Fruit fly (Drosophila melanogaster) whole organism, wandering third instar larva: ENCODE measurements around the gene CG43759.

Source experiments
- Abd-B ChIP-seq: fragments of >200 bp; optimal IDR thresholded peaks from 2 replicates; lab custom pipeline; 2017; ENCODE audit warnings: missing biosample characterization, missing genetic modification characterization
- CG32264 ChIP-seq: fragments of 200-800 bp; sonication (Bioruptor generic); optimal IDR thresholded peaks from 2 replicates; lab custom pipeline; 2016; ENCODE audit warnings: missing biosample characterization, missing genetic modification characterization
- CG9705 ChIP-seq: fragments of 200-800 bp; sonication (Bioruptor generic); optimal IDR thresholded peaks from 2 replicates; lab custom pipeline; 2018; ENCODE audit warnings: missing biosample characterization, mild to moderate bottlenecking, missing genetic modification characterization
- CrebA ChIP-seq: fragments of 200-800 bp; sonication (Bioruptor generic); optimal IDR thresholded peaks from 2 replicates; lab custom pipeline; 2016; ENCODE audit warnings: missing biosample characterization, mild to moderate bottlenecking, missing genetic modification characterization, borderline replicate concordance
- Dfd ChIP-seq: fragments of >200 bp; optimal IDR thresholded peaks from 2 replicates; lab custom pipeline; 2017; ENCODE audit warnings: missing biosample characterization, missing genetic modification characterization
- GATAd ChIP-seq: sonication (Bioruptor generic); optimal IDR thresholded peaks from 2 replicates; lab custom pipeline; 2016; ENCODE audit warnings: missing biosample characterization, missing genetic modification characterization
- HLH106 ChIP-seq: fragments of 200-800 bp; optimal IDR thresholded peaks from 3 replicates; lab custom pipeline; 2019; ENCODE audit warnings: missing biosample characterization, mild to moderate bottlenecking, missing genetic modification characterization, moderate library complexity
- Hnf4 ChIP-seq: fragments of 200-800 bp; sonication (Bioruptor generic); optimal IDR thresholded peaks from 2 replicates; lab custom pipeline; 2016; ENCODE audit warnings: missing biosample characterization, mild to moderate bottlenecking, missing genetic modification characterization
- Hr78 ChIP-seq: fragments of >200 bp; optimal IDR thresholded peaks from 2 replicates; lab custom pipeline; 2017; ENCODE audit warnings: missing biosample characterization, missing genetic modification characterization
- Hr83 ChIP-seq: fragments of 200-300 bp; sonication (Bioruptor generic); optimal IDR thresholded peaks from 2 replicates; lab custom pipeline; 2016; ENCODE audit warnings: missing biosample characterization, mild to moderate bottlenecking, missing genetic modification characterization, moderate library complexity; ENCODE audit not compliant: poor library complexity, severe bottlenecking
- Jra ChIP-seq: sonication (Bioruptor generic); optimal IDR thresholded peaks from 2 replicates; lab custom pipeline; 2016; ENCODE audit warnings: missing biosample characterization, missing genetic modification characterization
- Mio ChIP-seq: sonication (Bioruptor generic); optimal IDR thresholded peaks from 2 replicates; lab custom pipeline; 2016; ENCODE audit warnings: missing biosample characterization, missing genetic modification characterization
- Myc ChIP-seq: fragments of >200 bp; optimal IDR thresholded peaks from 2 replicates; lab custom pipeline; 2017
- N ChIP-seq: fragments of >200 bp; optimal IDR thresholded peaks from 2 replicates; lab custom pipeline; 2018; ENCODE audit warnings: missing biosample characterization, missing external identifiers, missing genetic modification characterization
- OdsH ChIP-seq: fragments of 200-800 bp; sonication (Bioruptor generic); optimal IDR thresholded peaks from 2 replicates; lab custom pipeline; 2016; ENCODE audit warnings: missing biosample characterization, mild to moderate bottlenecking, missing genetic modification characterization
- Sp1 ChIP-seq: fragments of 200-800 bp; sonication (Bioruptor generic); optimal IDR thresholded peaks from 3 replicates; lab custom pipeline; 2019; ENCODE audit warnings: missing biosample characterization, mild to moderate bottlenecking, missing genetic modification characterization, moderate library complexity
- Vsx2 ChIP-seq: fragments of 200-300, 225-300 bp; sonication (Bioruptor generic); optimal IDR thresholded peaks from 2 replicates; lab custom pipeline; 2018; ENCODE audit warnings: missing biosample characterization, missing genetic modification characterization; ENCODE audit not compliant: partially characterized antibody
- br ChIP-seq: fragments of 200-800 bp; sonication (Bioruptor generic); optimal IDR thresholded peaks from 2 replicates; lab custom pipeline; 2016; ENCODE audit warnings: missing biosample characterization, missing genetic modification characterization
- brk ChIP-seq: fragments of 200-800 bp; sonication (Bioruptor generic); optimal IDR thresholded peaks from 2 replicates; lab custom pipeline; 2016; ENCODE audit warnings: missing biosample characterization, mild to moderate bottlenecking, missing genetic modification characterization
- dl ChIP-seq, 2 experiments: fragments of 175-275, 200-275 bp in 1 of 2; fragments of 200-275 bp in 1 of 2; sonication (Bioruptor generic); optimal IDR thresholded peaks; lab custom pipeline; 2018; ENCODE audit warnings: mild to moderate bottlenecking in 2 of 2, missing biosample characterization in 2 of 2, missing genetic modification characterization in 2 of 2, moderate library complexity in 2 of 2; ENCODE audit not compliant: partially characterized antibody in 2 of 2, insufficient read depth in 1 of 2
- dmrt93B ChIP-seq: fragments of 200-800 bp; sonication (Bioruptor generic); optimal IDR thresholded peaks from 2 replicates; lab custom pipeline; 2018; ENCODE audit warnings: missing biosample characterization, mild to moderate bottlenecking, missing genetic modification characterization
- dsf ChIP-seq: sonication (Bioruptor generic); optimal IDR thresholded peaks from 2 replicates; lab custom pipeline; 2016; ENCODE audit warnings: missing biosample characterization, missing genetic modification characterization, borderline replicate concordance
- ey ChIP-seq: fragments of 200-800 bp; sonication (Bioruptor generic); optimal IDR thresholded peaks from 2 replicates; lab custom pipeline; 2016; ENCODE audit warnings: missing biosample characterization, missing genetic modification characterization
- foxo ChIP-seq, 2 experiments: fragments of 200-800 bp; sonication (Bioruptor generic); optimal IDR thresholded peaks; 2 replicates in 1 of 2; 3 replicates in 1 of 2; lab custom pipeline; 2016 to 2017; ENCODE audit warnings: missing biosample characterization in 2 of 2, missing genetic modification characterization in 2 of 2
- fru ChIP-seq: fragments of 200-800 bp; sonication (Bioruptor generic); optimal IDR thresholded peaks from 3 replicates; lab custom pipeline; 2016; ENCODE audit warnings: missing biosample characterization, mild to moderate bottlenecking, missing genetic modification characterization
- h ChIP-seq: fragments of 200-800 bp; sonication (Bioruptor generic); optimal IDR thresholded peaks from 3 replicates; lab custom pipeline; 2016; ENCODE audit warnings: missing biosample characterization, mild to moderate bottlenecking, missing genetic modification characterization
- jim ChIP-seq: fragments of 175-275, 200-325 bp; sonication (Bioruptor generic); optimal IDR thresholded peaks from 2 replicates; lab custom pipeline; 2016; ENCODE audit warnings: missing biosample characterization, mild to moderate bottlenecking, missing genetic modification characterization
- lola ChIP-seq: fragments of >200 bp; optimal IDR thresholded peaks from 2 replicates; lab custom pipeline; 2017; ENCODE audit warnings: missing biosample characterization, missing genetic modification characterization
- pan ChIP-seq: fragments of >200 bp; optimal IDR thresholded peaks from 2 replicates; lab custom pipeline; 2017
- psq ChIP-seq: fragments of 200-800 bp; sonication (Bioruptor generic); optimal IDR thresholded peaks from 3 replicates; lab custom pipeline; 2017; ENCODE audit warnings: missing biosample characterization, mild to moderate bottlenecking, missing genetic modification characterization, moderate library complexity
- rgr ChIP-seq: fragments of 200-800 bp; sonication (Bioruptor generic); optimal IDR thresholded peaks from 3 replicates; lab custom pipeline; 2016; ENCODE audit warnings: missing biosample characterization, mild to moderate bottlenecking, missing genetic modification characterization
- sv ChIP-seq: fragments of 200-800 bp; sonication (Bioruptor generic); optimal IDR thresholded peaks from 3 replicates; lab custom pipeline; 2016; ENCODE audit warnings: missing biosample characterization, missing genetic modification characterization
- tai ChIP-seq: sonication (Bioruptor generic); optimal IDR thresholded peaks from 2 replicates; lab custom pipeline; 2016; ENCODE audit warnings: missing biosample characterization, missing genetic modification characterization
- usp ChIP-seq: fragments of >200 bp; optimal IDR thresholded peaks from 2 replicates; lab custom pipeline; 2017; ENCODE audit warnings: missing biosample characterization, missing genetic modification characterization
- woc ChIP-seq: sonication (Bioruptor generic); optimal IDR thresholded peaks from 2 replicates; lab custom pipeline; 2016; ENCODE audit warnings: missing biosample characterization, mild to moderate bottlenecking, missing genetic modification characterization

Gene CG43759

DNA sequence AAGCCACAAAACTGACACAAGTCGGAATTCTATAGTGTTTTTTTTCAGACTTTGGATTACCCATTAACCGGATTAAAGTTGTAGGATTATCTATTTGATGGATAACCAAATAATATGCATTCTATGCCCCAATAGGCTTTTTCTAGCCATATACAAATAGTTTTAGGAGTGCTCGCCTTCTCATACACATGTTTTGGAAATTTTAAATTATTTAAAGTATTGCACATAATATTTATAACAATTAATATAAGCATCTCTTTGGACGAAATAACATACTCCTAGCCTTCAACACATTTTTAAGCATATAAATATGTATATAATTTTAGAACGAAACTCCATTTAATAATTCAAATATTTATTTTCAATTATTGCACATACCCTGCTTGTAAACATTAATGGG is 705 bp upstream of the CG43759 start:
- peak in 1 of 2 experiments; percentile 20 for TF ChIP-seq foxo (GFP tag; optimal IDR thresholded peaks at IDR 0.05; lab: Kevin White, UChicago)
- TF ChIP-seq CrebA (GFP tag; lab: Kevin White, UChicago): no peak
- TF ChIP-seq pan (lab: Kevin White, UChicago): peak; percentile 43
- no peak for TF ChIP-seq Mio
- TF ChIP-seq dmrt93B (GFP tag; lab: Kevin White, UChicago): peak; percentile 37
- peak; percentile 1 for TF ChIP-seq OdsH
- peak; percentile 58 for TF ChIP-seq Sp1 (GFP tag; lab: Kevin White, UChicago)
- peak; percentile 48 for TF ChIP-seq HLH106 (tag; lab: Kevin White, UChicago)

DNA sequence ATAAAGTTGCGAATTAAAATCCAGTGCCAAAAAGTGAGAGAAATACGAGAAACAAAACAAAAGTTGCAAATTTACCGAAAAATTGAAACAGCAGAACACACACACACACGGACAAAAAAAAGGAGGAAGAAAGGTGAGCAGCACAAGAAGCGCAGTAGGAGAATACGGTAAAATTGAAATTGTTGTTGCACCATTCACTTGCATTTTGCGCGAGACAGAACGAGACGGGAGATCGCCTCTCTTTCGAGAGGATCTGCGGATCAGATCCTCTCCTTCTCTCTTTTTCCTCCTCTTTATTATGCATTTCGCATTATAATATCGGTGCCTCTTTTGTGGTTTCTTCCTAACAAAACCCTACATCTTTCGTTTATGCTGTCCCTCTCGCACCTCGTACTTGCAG is 733 bp downstream of the CG43759 start:
- TF ChIP-seq CrebA (GFP tag; lab: Kevin White, UChicago) (no peak), psq (GFP tag; lab: Kevin White, UChicago) (peak; percentile 82)

DNA sequence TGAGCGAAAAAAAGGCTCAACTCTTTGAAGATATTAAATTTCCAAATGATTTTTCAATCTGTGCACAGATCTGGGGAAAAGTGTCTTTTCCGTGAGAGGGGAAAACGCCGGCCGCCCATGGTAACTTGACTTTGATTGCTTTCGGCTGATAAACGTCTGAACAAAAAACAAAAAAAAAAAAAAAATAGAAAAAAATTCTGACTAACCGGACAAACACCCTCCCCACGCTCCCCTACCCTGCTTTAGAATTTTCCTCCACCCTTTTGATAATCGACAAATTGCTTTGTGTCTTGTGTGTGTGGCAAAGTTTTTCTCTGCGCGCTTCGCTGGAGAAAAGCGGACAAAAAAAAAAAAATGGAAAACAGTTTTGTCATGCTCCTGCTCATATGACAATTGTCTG is 3.3 kb downstream of the CG43759 start:
- TF ChIP-seq Mio (no peak), dmrt93B (GFP tag; lab: Kevin White, UChicago) (no peak)

- TF ChIP-seq sv (GFP tag; lab: Kevin White, UChicago) (no peak), GATAd (no peak)
- TF ChIP-seq, all 38 proteins: peak for 0
These were observed 4.7 kb downstream of the CG43759 start for dm6 chrX:18934859-18935258.

dm6 chrX:18936606-18937005 is 6.5 kb downstream of the CG43759 start:
- no peak for TF ChIP-seq pan (lab: Kevin White, UChicago)
- no peak for TF ChIP-seq GATAd
- TF ChIP-seq foxo (GFP tag; optimal IDR thresholded peaks at IDR 0.05; lab: Kevin White, UChicago): no peak
- TF ChIP-seq Mio: no peak
- TF ChIP-seq Jra (GFP tag; lab: Kevin White, UChicago): no peak
- TF ChIP-seq rgr: no peak
- no peak for TF ChIP-seq Dfd (GFP tag; lab: Kevin White, UChicago)
- TF ChIP-seq dmrt93B (GFP tag; lab: Kevin White, UChicago): no peak
- no peak for TF ChIP-seq brk (GFP tag; lab: Kevin White, UChicago)
- no peak for TF ChIP-seq woc (GFP tag; lab: Kevin White, UChicago)
- no peak for TF ChIP-seq fru (GFP tag; lab: Kevin White, UChicago)
- no peak for TF ChIP-seq psq (GFP tag; lab: Kevin White, UChicago)
- no peak for TF ChIP-seq Hr78 (GFP tag; lab: Kevin White, UChicago)
- TF ChIP-seq dl (GFP tag; optimal IDR thresholded peaks at IDR 0.05; lab: Kevin White, UChicago; ENCODE audit: insufficient read depth in 1 of 2, partially characterized antibody in 2 of 2): no peak

dm6 chrX:18938127-18938939 is 8.2 kb downstream of the CG43759 start:
- TF ChIP-seq Vsx2 (GFP tag; lab: Kevin White, UChicago): peak; percentile 16
- TF ChIP-seq Jra (GFP tag; lab: Kevin White, UChicago): no peak
- no peak for TF ChIP-seq usp (GFP tag; lab: Kevin White, UChicago)
- peak; percentile 72 for TF ChIP-seq HLH106 (tag; lab: Kevin White, UChicago)
- TF ChIP-seq Hr78 (GFP tag; lab: Kevin White, UChicago): no peak
- no peak for TF ChIP-seq dl (GFP tag; optimal IDR thresholded peaks at IDR 0.05; lab: Kevin White, UChicago; ENCODE audit: insufficient read depth in 1 of 2, partially characterized antibody in 2 of 2)
- TF ChIP-seq Abd-B (GFP tag; lab: Kevin White, UChicago): no peak
- TF ChIP-seq GATAd: no peak
- no peak for TF ChIP-seq Dfd (GFP tag; lab: Kevin White, UChicago)
- no peak for TF ChIP-seq Mio
- no peak for TF ChIP-seq Hr83 (GFP tag; lab: Kevin White, UChicago)
- TF ChIP-seq Myc (lab: Kevin White, UChicago): no peak
- peak; percentile 57 for TF ChIP-seq h
- peak in 1 of 2 experiments; percentile 73 for TF ChIP-seq foxo (GFP tag; optimal IDR thresholded peaks at IDR 0.05; lab: Kevin White, UChicago)
- TF ChIP-seq rgr: peak; percentile 80
- TF ChIP-seq lola (GFP tag; lab: Kevin White, UChicago): no peak
- TF ChIP-seq N (GFP tag; lab: Kevin White, UChicago): no peak
- peak; percentile 33 for TF ChIP-seq dmrt93B (GFP tag; lab: Kevin White, UChicago)
- peak; percentile 56 for TF ChIP-seq ey (GFP tag; lab: Kevin White, UChicago)
- TF ChIP-seq br: peak; percentile 19
- TF ChIP-seq Hnf4 (GFP tag; lab: Kevin White, UChicago): peak; percentile 59
- TF ChIP-seq tai (GFP tag; lab: Kevin White, UChicago): no peak
- TF ChIP-seq woc (GFP tag; lab: Kevin White, UChicago): peak; percentile 61
- no peak for TF ChIP-seq CG9705 (GFP tag; lab: Kevin White, UChicago)
- TF ChIP-seq pan (lab: Kevin White, UChicago): no peak
- no peak for TF ChIP-seq CG32264
- TF ChIP-seq brk (GFP tag; lab: Kevin White, UChicago): peak; percentile 68
- peak; percentile 69 for TF ChIP-seq fru (GFP tag; lab: Kevin White, UChicago)
- TF ChIP-seq dsf (GFP tag; lab: Kevin White, UChicago): no peak
- peak; percentile 79 for TF ChIP-seq psq (GFP tag; lab: Kevin White, UChicago)
- TF ChIP-seq sv (GFP tag; lab: Kevin White, UChicago): peak; percentile 9
- TF ChIP-seq jim: no peak
- TF ChIP-seq CrebA (GFP tag; lab: Kevin White, UChicago): no peak
